Worm (Caenorhabditis elegans): ENCODE results near the gene Y39A3A.2.

DNA sequence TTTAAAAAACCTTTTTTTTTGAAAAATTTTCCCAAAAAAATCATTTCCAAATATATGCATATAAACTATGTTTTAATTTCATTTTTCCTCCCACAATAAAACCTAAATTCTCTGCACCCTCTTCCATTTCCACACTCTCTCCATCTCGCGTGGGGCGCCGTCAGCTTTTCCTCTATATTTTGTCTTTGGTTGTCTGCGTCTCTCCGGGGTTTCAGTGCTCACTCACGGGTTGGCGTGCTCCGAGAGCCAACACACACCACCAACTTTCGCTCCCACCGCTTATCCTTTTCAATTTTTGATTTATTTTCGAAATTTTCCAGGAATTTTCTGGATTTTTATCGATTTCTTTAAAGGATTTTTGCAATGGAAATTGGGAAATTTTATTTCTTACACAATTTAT, 32.0 kb upstream of the Y39A3A.2 start:
- TF ChIP-seq fkh-10 (GFP tag; optimal IDR thresholded peaks at IDR 0.05): no peak
- no peak for TF ChIP-seq F13H6.1 (tag; optimal IDR thresholded peaks at IDR 0.05)
- no peak for TF ChIP-seq rnt-1 (tag; optimal IDR thresholded peaks at IDR 0.05)

Data from whole organism, late embryonic.